Worm (Caenorhabditis elegans) whole organism, late embryonic: ENCODE measurements around the gene arx-5.

Experiments
- C38D4.7 ChIP-seq: fragments of 200-800 bp; sonication (Bioruptor generic); optimal IDR thresholded peaks from 2 replicates; lab custom pipeline; 2018; ENCODE audit warnings: mild to moderate bottlenecking, missing genetic modification characterization, moderate library complexity, missing compliant biosample characterization
- F13H6.1 ChIP-seq: sonication (generic microtip); optimal IDR thresholded peaks from 2 replicates; lab custom pipeline; 2016; ENCODE audit warnings: missing genetic modification characterization, missing compliant biosample characterization
- K02D7.2 ChIP-seq: sonication (generic microtip); optimal IDR thresholded peaks from 2 replicates; lab custom pipeline; 2017; ENCODE audit warnings: mild to moderate bottlenecking, missing genetic modification characterization, missing compliant biosample characterization
- K09A11.1 ChIP-seq: sonication (generic microtip); optimal IDR thresholded peaks from 2 replicates; lab custom pipeline; 2017; ENCODE audit warnings: antibody characterized with exemption, mild to moderate bottlenecking, missing genetic modification characterization, missing compliant biosample characterization; ENCODE audit not compliant: insufficient read depth
- Y22D7AL.16 ChIP-seq: sonication (generic microtip); optimal IDR thresholded peaks from 2 replicates; lab custom pipeline; 2016; ENCODE audit warnings: missing genetic modification characterization, missing compliant biosample characterization
- ahr-1 ChIP-seq: sonication (generic microtip); optimal IDR thresholded peaks from 2 replicates; lab custom pipeline; 2016; ENCODE audit warnings: missing genetic modification characterization, missing compliant biosample characterization
- ceh-14 ChIP-seq: sonication (generic microtip); optimal IDR thresholded peaks from 2 replicates; lab custom pipeline; 2016; ENCODE audit warnings: missing genotype, missing genetic modification characterization, missing compliant biosample characterization
- ceh-18 ChIP-seq: sonication (generic microtip); optimal IDR thresholded peaks from 2 replicates; lab custom pipeline; 2016; ENCODE audit warnings: missing genetic modification characterization, missing compliant biosample characterization
- ceh-30 ChIP-seq: fragments of 150-350 bp; optimal IDR thresholded peaks from 2 replicates; lab custom pipeline; 2014; ENCODE audit warnings: missing biosample characterization, missing genetic modification characterization
- ceh-6 ChIP-seq: fragments of 200-800 bp; sonication (Bioruptor generic); optimal IDR thresholded peaks from 2 replicates; lab custom pipeline; 2018; ENCODE audit warnings: mild to moderate bottlenecking, missing genetic modification characterization, missing compliant biosample characterization
- ceh-9 ChIP-seq: sonication (generic microtip); optimal IDR thresholded peaks from 2 replicates; lab custom pipeline; 2016; ENCODE audit warnings: mild to moderate bottlenecking, missing genetic modification characterization, inconsistent platforms, missing compliant biosample characterization
- che-1 ChIP-seq: sonication (generic microtip); optimal IDR thresholded peaks from 2 replicates; lab custom pipeline; 2016; ENCODE audit warnings: mild to moderate bottlenecking, missing genetic modification characterization, missing compliant biosample characterization
- dmd-4 ChIP-seq: sonication (generic microtip); optimal IDR thresholded peaks from 2 replicates; lab custom pipeline; 2016; ENCODE audit warnings: borderline replicate concordance, missing genetic modification characterization, missing compliant biosample characterization
- dve-1 ChIP-seq: sonication (generic microtip); optimal IDR thresholded peaks from 2 replicates; lab custom pipeline; 2017; ENCODE audit warnings: antibody characterized with exemption, mild to moderate bottlenecking, missing genetic modification characterization, missing compliant biosample characterization
- elt-2 ChIP-seq: sonication (generic microtip); optimal IDR thresholded peaks from 2 replicates; lab custom pipeline; 2016; ENCODE audit warnings: missing genetic modification reagents, missing genetic modification characterization, missing compliant biosample characterization
- elt-4 ChIP-seq: sonication (generic microtip); optimal IDR thresholded peaks from 2 replicates; lab custom pipeline; 2016; ENCODE audit warnings: missing genetic modification characterization, missing compliant biosample characterization
- ets-4 ChIP-seq: sonication (generic microtip); optimal IDR thresholded peaks from 2 replicates; lab custom pipeline; 2016; ENCODE audit warnings: missing genetic modification characterization, missing compliant biosample characterization
- eyg-1 ChIP-seq: sonication (generic microtip); optimal IDR thresholded peaks from 2 replicates; lab custom pipeline; 2016; ENCODE audit warnings: missing genotype, missing genetic modification characterization, missing compliant biosample characterization
- fax-1 ChIP-seq: sonication (generic microtip); optimal IDR thresholded peaks from 2 replicates; lab custom pipeline; 2016; ENCODE audit warnings: missing genotype, missing genetic modification characterization, missing compliant biosample characterization
- fkh-6 ChIP-seq: sonication (generic microtip); optimal IDR thresholded peaks from 2 replicates; lab custom pipeline; 2016; ENCODE audit warnings: missing genetic modification characterization, missing compliant biosample characterization
- hlh-15 ChIP-seq: sonication (generic microtip); optimal IDR thresholded peaks from 2 replicates; lab custom pipeline; 2016; ENCODE audit warnings: missing genetic modification characterization, missing compliant biosample characterization
- hlh-8 ChIP-seq: sonication (generic microtip); optimal IDR thresholded peaks from 2 replicates; lab custom pipeline; 2016; ENCODE audit warnings: missing genotype, missing genetic modification characterization, missing compliant biosample characterization
- lin-11 ChIP-seq: fragments of 200-800 bp; sonication (Bioruptor generic); optimal IDR thresholded peaks from 2 replicates; lab custom pipeline; 2018; ENCODE audit warnings: mild to moderate bottlenecking, missing genetic modification characterization, missing compliant biosample characterization
- madf-2 ChIP-seq: sonication (generic microtip); optimal IDR thresholded peaks from 2 replicates; lab custom pipeline; 2017; ENCODE audit warnings: missing genetic modification characterization, missing compliant biosample characterization
- mec-3 ChIP-seq: sonication (generic microtip); optimal IDR thresholded peaks from 2 replicates; lab custom pipeline; 2016; ENCODE audit warnings: borderline replicate concordance, missing genetic modification characterization, missing compliant biosample characterization
- nfya-1 ChIP-seq: sonication (generic microtip); optimal IDR thresholded peaks from 2 replicates; lab custom pipeline; 2017; ENCODE audit warnings: missing genetic modification characterization, mild to moderate bottlenecking, missing compliant biosample characterization, antibody characterized with exemption, moderate library complexity
- nhr-11 ChIP-seq: fragments of 150-350 bp; optimal IDR thresholded peaks from 2 replicates; lab custom pipeline; 2014; ENCODE audit warnings: missing biosample characterization, missing genetic modification characterization
- nhr-232 ChIP-seq: sonication (generic microtip); optimal IDR thresholded peaks from 2 replicates; lab custom pipeline; 2016; ENCODE audit warnings: missing genetic modification characterization, missing compliant biosample characterization
- npax-4 ChIP-seq: sonication (generic microtip); optimal IDR thresholded peaks from 2 replicates; lab custom pipeline; 2016; ENCODE audit warnings: missing genetic modification characterization, missing compliant biosample characterization
- odd-2 ChIP-seq: sonication (generic microtip); optimal IDR thresholded peaks from 2 replicates; lab custom pipeline; 2017; ENCODE audit warnings: antibody characterized with exemption, mild to moderate bottlenecking, missing genetic modification characterization, missing compliant biosample characterization
- pag-3 ChIP-seq: sonication (generic microtip); optimal IDR thresholded peaks from 2 replicates; lab custom pipeline; 2016; ENCODE audit warnings: missing compliant biosample characterization, missing genetic modification characterization, borderline replicate concordance
- pha-4 ChIP-seq: fragments of 150-350 bp; optimal IDR thresholded peaks from 2 replicates; lab custom pipeline; 2018; ENCODE audit warnings: missing biosample characterization, missing genetic modification reagents, missing genetic modification characterization
- pqm-1 ChIP-seq: sonication (generic microtip); optimal IDR thresholded peaks from 2 replicates; lab custom pipeline; 2016; ENCODE audit warnings: missing genetic modification characterization, missing compliant biosample characterization
- pros-1 ChIP-seq: fragments of 150-350 bp; optimal IDR thresholded peaks from 2 replicates; lab custom pipeline; 2014; ENCODE audit warnings: missing biosample characterization, missing genetic modification reagents, missing genetic modification characterization
- ref-2 ChIP-seq: sonication (generic microtip); optimal IDR thresholded peaks from 2 replicates; lab custom pipeline; 2016; ENCODE audit warnings: missing genetic modification characterization, missing compliant biosample characterization
- sox-4 ChIP-seq: sonication (generic microtip); optimal IDR thresholded peaks from 2 replicates; lab custom pipeline; 2017; ENCODE audit warnings: mild to moderate bottlenecking, missing genetic modification characterization, inconsistent platforms, missing compliant biosample characterization
- syd-9 ChIP-seq: sonication (generic microtip); optimal IDR thresholded peaks from 2 replicates; lab custom pipeline; 2016; ENCODE audit warnings: mild to moderate bottlenecking, missing genetic modification characterization, moderate library complexity, missing compliant biosample characterization
- tbx-7 ChIP-seq: sonication (generic microtip); optimal IDR thresholded peaks from 2 replicates; lab custom pipeline; 2016; ENCODE audit warnings: missing genotype, missing genetic modification characterization, missing compliant biosample characterization
- unc-3 ChIP-seq, 2 experiments: fragments of 200-800 bp in 1 of 2; sonication (Bioruptor generic) in 1 of 2; sonication (generic microtip) in 1 of 2; conservative IDR thresholded peaks in 1 of 2; optimal IDR thresholded peaks in 1 of 2; 2 replicates each; pipeline versions ENCODE4 v1.3.6 to Lab custom; 2016 to 2022; ENCODE audit warnings: missing compliant biosample characterization in 2 of 2, missing genetic modification characterization in 2 of 2, missing genetic modification reagents in 1 of 2
- unc-42 ChIP-seq: sonication (generic microtip); optimal IDR thresholded peaks from 2 replicates; lab custom pipeline; 2016; ENCODE audit warnings: missing genotype, missing genetic modification characterization, missing compliant biosample characterization
- unc-86 ChIP-seq: sonication (generic microtip); optimal IDR thresholded peaks from 2 replicates; lab custom pipeline; 2016; ENCODE audit warnings: missing genetic modification characterization, missing compliant biosample characterization
- zip-5 ChIP-seq: sonication (generic microtip); optimal IDR thresholded peaks from 2 replicates; lab custom pipeline; 2016; ENCODE audit warnings: missing genetic modification characterization, missing compliant biosample characterization

The arx-5 gene

DNA sequence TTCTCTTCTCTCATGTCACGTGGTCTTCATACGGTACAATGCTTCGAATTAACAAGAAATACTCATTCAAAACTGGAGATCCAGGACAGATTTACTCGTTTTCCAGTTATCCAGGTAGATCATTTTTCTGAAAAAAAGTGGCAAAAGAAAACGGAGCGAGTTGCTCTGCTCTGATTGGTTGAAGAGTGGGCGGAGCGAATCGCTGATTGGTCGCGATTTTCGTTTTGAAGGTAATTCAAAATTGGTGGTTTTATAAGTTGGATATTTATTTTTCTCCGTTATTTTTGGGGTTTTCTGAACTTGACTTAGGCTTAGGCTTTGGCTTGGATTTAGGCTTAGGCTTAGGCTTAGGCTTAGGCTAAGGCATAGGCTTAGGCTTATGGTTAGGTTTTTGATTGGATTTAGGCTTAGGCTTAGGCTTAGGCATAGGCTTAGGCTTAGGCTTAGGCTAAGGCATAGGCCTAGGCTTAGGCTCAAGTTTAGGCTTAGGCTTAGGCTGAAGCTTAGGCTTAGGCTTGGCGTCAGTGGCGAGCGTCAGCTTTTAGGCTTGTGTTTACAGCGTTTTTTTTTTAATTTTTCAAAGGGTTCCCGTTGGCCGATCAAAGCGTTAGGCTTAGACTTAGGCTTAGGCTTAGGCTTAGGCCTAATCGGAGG, 4.8 kb upstream of the arx-5 start:
- TF ChIP-seq odd-2, result no peak
- peak; percentile 75 for TF ChIP-seq nfya-1
- no peak for TF ChIP-seq F13H6.1 (tag; lab: Kevin White, UChicago)
- TF ChIP-seq K02D7.2 (tag; lab: Kevin White, UChicago), result peak; percentile 24
- peak; percentile 31 for TF ChIP-seq dve-1 (tag; lab: Kevin White, UChicago)

DNA sequence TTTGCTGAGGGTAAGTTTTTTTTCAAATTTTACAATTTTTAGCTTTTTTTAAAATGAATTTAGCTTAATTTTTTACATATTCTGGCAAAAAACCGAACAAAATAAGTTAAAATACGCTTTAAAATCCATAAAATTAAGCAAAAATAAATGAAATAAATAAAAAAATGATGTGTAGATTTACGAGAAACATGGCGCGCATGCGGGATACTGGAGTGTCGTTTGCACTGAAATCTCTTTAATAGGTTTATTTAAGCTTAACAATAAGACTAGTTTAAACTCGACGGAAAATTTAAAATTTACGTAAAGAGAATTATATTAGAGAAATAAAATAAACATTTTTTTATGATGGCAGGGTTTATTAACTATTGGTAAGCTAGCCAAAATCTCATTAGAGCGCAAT, 3.4 kb upstream of the arx-5 start:
- TF ChIP-seq sox-4 (tag; lab: Kevin White, UChicago) (no peak), pag-3 (tag; lab: Kevin White, UChicago) (no peak), madf-2 (tag; lab: Kevin White, UChicago) (no peak), unc-42 (tag; lab: Kevin White, UChicago) (peak; percentile 55)

DNA sequence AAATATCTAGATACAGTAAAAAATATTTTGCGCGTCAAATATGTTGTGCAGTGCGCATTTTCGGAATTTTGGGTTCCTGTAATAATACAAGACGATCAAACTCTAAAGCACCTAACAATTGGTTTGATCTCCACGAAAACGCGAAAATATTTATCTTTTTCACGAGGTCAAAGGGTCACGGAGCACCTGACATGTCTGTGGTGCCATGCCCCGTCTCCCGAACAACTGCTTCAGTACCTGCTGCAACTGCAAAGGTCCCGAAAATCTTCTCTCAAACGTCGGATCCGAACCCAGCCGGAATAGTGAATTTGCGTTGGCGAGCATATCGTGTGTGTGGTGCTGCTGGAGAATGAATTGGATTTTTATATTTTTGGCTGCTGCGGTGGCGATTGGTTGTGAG, 2.0 kb upstream of the arx-5 start, which contains the start of the genes Y37D8A.2 and Y37D8A.25:
Y37D8A.2 (plus strand) TSS at position 285 of the 400 bp plus-strand sequence.
Y37D8A.25 (minus strand) TSS at position 345 of the 400 bp plus-strand sequence.
- TF ChIP-seq elt-4 (tag; lab: Kevin White, UChicago) (no peak), ceh-6 (GFP tag; lab: Kevin White, UChicago) (no peak), npax-4 (tag; lab: Kevin White, UChicago) (no peak)

DNA sequence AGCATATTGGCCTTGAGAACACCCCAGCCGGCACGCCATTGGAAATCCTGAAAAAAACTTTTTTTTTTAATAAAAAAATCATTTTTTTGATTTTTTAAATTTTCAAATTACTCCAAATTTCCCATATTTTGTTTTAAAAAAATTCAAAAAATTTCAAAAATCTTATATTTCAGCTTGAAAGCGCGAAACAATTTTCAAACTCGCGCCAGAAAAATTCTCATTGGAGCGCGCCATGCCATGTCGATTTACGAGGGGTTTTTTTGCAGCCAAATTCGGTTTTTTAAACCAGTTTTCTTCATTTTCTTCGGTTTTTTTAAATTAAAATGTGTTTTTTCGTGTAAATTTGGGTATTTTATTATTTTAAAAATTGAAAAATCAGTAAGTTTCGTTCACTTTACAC, 1.2 kb upstream of the arx-5 start:
- TF ChIP-seq ets-4 (tag; lab: Kevin White, UChicago), result no peak
- no peak for TF ChIP-seq che-1
- TF ChIP-seq eyg-1 (tag; lab: Kevin White, UChicago), result no peak
- TF ChIP-seq lin-11 (tag; lab: Kevin White, UChicago), result no peak
- TF ChIP-seq hlh-8 (tag; lab: Kevin White, UChicago), result no peak
- no peak for TF ChIP-seq ceh-9
- no peak for TF ChIP-seq ceh-14 (tag; lab: Kevin White, UChicago)
- TF ChIP-seq pha-4 (tag; lab: Kevin White, UChicago), result no peak
- TF ChIP-seq ahr-1, result no peak
- no peak for TF ChIP-seq ceh-18 (tag; lab: Kevin White, UChicago)
- TF ChIP-seq npax-4 (tag; lab: Kevin White, UChicago), result no peak

DNA sequence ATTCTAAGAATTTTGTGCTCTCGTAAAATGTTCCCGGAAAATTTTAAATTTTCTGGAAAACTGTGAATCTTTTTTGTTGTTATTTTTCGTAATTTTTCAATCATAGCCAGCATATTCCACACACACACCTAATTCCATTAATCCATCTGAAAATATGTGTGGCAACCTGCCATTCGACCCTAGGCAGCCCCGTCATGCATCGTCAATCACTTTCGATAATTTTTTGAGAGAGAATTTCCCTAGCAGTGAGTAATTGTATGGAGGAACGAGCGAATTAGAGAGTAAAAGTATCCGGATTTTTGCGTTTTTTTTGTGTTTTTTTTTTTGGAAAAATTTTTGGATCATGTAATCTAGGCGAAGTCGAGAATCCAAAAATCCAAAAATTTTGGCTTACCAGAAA, 4.7 kb downstream of the arx-5 start, which contains the start of gene BE10.4:
BE10.4 (plus strand) TSS at position 301 of the 400 bp plus-strand sequence.
- TF ChIP-seq zip-5 (tag; lab: Kevin White, UChicago), result no peak
- no peak for TF ChIP-seq hlh-8 (tag; lab: Kevin White, UChicago)
- TF ChIP-seq fkh-6 (tag; lab: Kevin White, UChicago), result no peak
- TF ChIP-seq nhr-11 (tag; lab: Kevin White, UChicago), result no peak
- no peak for TF ChIP-seq madf-2 (tag; lab: Kevin White, UChicago)
- no peak for TF ChIP-seq dmd-4 (tag; lab: Kevin White, UChicago)
- TF ChIP-seq mec-3 (tag; lab: Kevin White, UChicago), result no peak
- no peak for TF ChIP-seq C38D4.7 (GFP tag; lab: Kevin White, UChicago)
- TF ChIP-seq pros-1 (tag; lab: Kevin White, UChicago), result no peak
- TF ChIP-seq sox-4 (tag; lab: Kevin White, UChicago), result no peak
- no peak for TF ChIP-seq ref-2
- TF ChIP-seq ahr-1, result no peak
- no peak for TF ChIP-seq pqm-1 (tag; lab: Kevin White, UChicago)
- TF ChIP-seq elt-4 (tag; lab: Kevin White, UChicago), result no peak
- TF ChIP-seq, all 69 proteins: peak for 0

DNA sequence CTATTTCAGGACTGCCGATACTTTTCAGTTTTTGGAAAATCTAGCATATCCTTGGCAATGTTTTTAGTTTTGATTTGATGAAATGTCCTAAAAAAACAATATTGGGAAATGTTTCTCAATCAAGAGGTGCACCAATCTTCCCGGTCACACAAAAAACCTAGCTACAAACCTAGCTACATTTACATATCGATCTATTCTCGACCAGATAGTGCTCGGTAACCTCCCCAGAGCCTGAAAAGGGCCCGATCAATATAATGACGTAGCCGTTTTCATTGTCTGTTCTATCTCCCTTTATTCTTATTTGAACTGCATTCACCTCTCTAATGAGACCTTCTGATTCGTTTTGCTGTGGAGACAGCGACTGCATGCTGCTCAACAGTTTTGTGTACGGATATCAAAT, 10.2 kb downstream of the arx-5 start, which contains the start of gene BE10.3:
BE10.3 (plus strand) TSS at position 301 of the 400 bp plus-strand sequence.
- TF ChIP-seq fax-1 (no peak), unc-86 (tag; lab: Kevin White, UChicago) (no peak), K09A11.1 (tag; lab: Kevin White, UChicago) (no peak), K02D7.2 (tag; lab: Kevin White, UChicago) (no peak), elt-2 (tag; lab: Kevin White, UChicago) (no peak), pag-3 (tag; lab: Kevin White, UChicago) (no peak), tbx-7 (no peak), hlh-15 (no peak), nhr-232 (tag; lab: Kevin White, UChicago) (no peak), unc-3 (GFP tag; conservative IDR thresholded peaks at IDR 0.05; lab: Robert Waterston, UW) (no peak), unc-3 (tag; optimal IDR thresholded peaks at IDR 0.05; lab: Kevin White, UChicago) (no peak), Y22D7AL.16 (tag; lab: Kevin White, UChicago) (no peak), ceh-30 (tag; lab: Kevin White, UChicago) (no peak), madf-2 (tag; lab: Kevin White, UChicago) (no peak), syd-9 (tag; lab: Kevin White, UChicago) (no peak)
